Worm (Caenorhabditis elegans): ENCODE results near the gene T05A8.11.

ce11 chrII:2684783-2685182 is 40.7 kb downstream of the T05A8.11 start:
- TF ChIP-seq unc-62 (GFP tag; optimal IDR thresholded peaks at IDR 0.05) = no peak
- TF ChIP-seq lin-54 (GFP tag; optimal IDR thresholded peaks at IDR 0.05) = no peak
- TF ChIP-seq ztf-18 (tag; optimal IDR thresholded peaks at IDR 0.05) = no peak
- no peak for TF ChIP-seq dpl-1 (GFP tag; optimal IDR thresholded peaks at IDR 0.05)
- no peak for TF ChIP-seq hmg-20 (GFP tag; IDR thresholded peaks at IDR 0.05)
- TF ChIP-seq K12H6.12 (tag; optimal IDR thresholded peaks at IDR 0.05) = no peak
